Fruit fly (Drosophila melanogaster): Measurements from ENCODE around the gene Jon99Cii.

The Jon99Cii gene

DNA sequence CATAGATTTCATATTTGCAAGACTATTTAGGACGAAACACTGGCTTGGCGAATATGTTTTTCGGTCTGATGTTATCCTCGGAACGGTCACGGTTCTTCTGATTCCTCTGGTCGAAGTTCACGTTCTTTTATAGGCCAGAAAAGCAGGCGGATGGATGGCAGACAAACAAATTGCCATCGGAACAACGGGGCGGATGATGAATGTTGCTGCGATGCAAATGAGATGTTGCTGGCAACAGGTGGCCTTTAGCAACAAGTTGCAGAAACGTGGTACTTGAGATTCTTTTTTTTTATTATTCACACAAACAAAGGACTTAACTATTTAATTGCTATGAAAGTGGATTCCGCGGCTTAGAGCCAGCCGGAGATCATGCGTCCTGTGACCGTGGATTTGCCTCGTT, 10.2 kb downstream of the Jon99Cii start, which contains the start of gene Capa:
Gene Capa (minus strand): TSS at position 101 of the 400 bp plus-strand sequence.
- TF ChIP-seq CG11504 (tag; optimal IDR thresholded peaks at IDR 0.05) (peak; percentile 80), aop (GFP tag; IDR thresholded peaks at IDR 0.05) (no peak)

dm6 chr3R:29907601-29908175, 16.7 kb downstream of the Jon99Cii start, which contains the start of gene CG31036:
Gene CG31036 (plus strand): TSS chr3R:29908107.
- TF ChIP-seq CG11504 (tag; optimal IDR thresholded peaks at IDR 0.05) (peak; percentile 48), CG13287 (GFP tag; IDR thresholded peaks at IDR 0.05; ENCODE audit: partially characterized antibody) (peak; percentile 35; the same call in 1 of the 2 replicates), D19B (GFP tag; optimal IDR thresholded peaks at IDR 0.05) (peak; percentile 64), pzg (GFP tag; optimal IDR thresholded peaks at IDR 0.05) (peak; percentile 20), CG18011 (GFP tag; optimal IDR thresholded peaks at IDR 0.05) (peak; percentile 96), chinmo (GFP tag; IDR thresholded peaks at IDR 0.05; ENCODE audit: partially characterized antibody) (0 out of 4 replicates have a peak, but pooled peaks have one; percentile 53), ro (GFP tag; IDR thresholded peaks at IDR 0.05) (no peak), B-H1 (GFP tag; IDR thresholded peaks at IDR 0.05) (no peak), D (optimal IDR thresholded peaks at IDR 0.05) (no peak), D (GFP tag; optimal IDR thresholded peaks at IDR 0.05) (no peak), ewg (GFP tag; optimal IDR thresholded peaks at IDR 0.05) (peak; percentile 20), CTCF (GFP tag; optimal IDR thresholded peaks at IDR 0.05) (peak; percentile 79), Dp (GFP tag; optimal IDR thresholded peaks at IDR 0.05) (peak; percentile 35), scrt (GFP tag; optimal IDR thresholded peaks at IDR 0.05) (peak; percentile 53), Myb (GFP tag; optimal IDR thresholded peaks at IDR 0.05) (peak; percentile 40), E2f2 (GFP tag; IDR thresholded peaks at IDR 0.05) (peak; percentile 48), Rfx (GFP tag; IDR thresholded peaks at IDR 0.05) (peak; percentile 67; the same call in 1 of the 2 replicates), CG7963 (GFP tag; IDR thresholded peaks at IDR 0.05; ENCODE audit: partially characterized antibody) (no peak)

- no peak for TF ChIP-seq salm (tag; optimal IDR thresholded peaks at IDR 0.05)
- no peak for TF ChIP-seq cwo (GFP tag; optimal IDR thresholded peaks at IDR 0.05)
- TF ChIP-seq CG42726 (GFP tag; IDR thresholded peaks at IDR 0.05; ENCODE audit: partially characterized antibody), result no peak
- no peak for TF ChIP-seq Hr3 (GFP tag; optimal IDR thresholded peaks at IDR 0.05)
- peak; percentile 41 for TF ChIP-seq Med (GFP tag)
- peak; percentile 29 for TF ChIP-seq CG12769 (tag; optimal IDR thresholded peaks at IDR 0.05)
- TF ChIP-seq CG3838 (GFP tag; optimal IDR thresholded peaks at IDR 0.05), result no peak
- peak; percentile 3 for TF ChIP-seq abd-A (tag; optimal IDR thresholded peaks at IDR 0.05)
- TF ChIP-seq CG13424 (tag; optimal IDR thresholded peaks at IDR 0.05), result no peak
- TF ChIP-seq CG13894 (tag; optimal IDR thresholded peaks at IDR 0.05), result peak; percentile 64
- no peak for TF ChIP-seq tx (GFP tag; optimal IDR thresholded peaks at IDR 0.05)
- TF ChIP-seq sd (tag; optimal IDR thresholded peaks at IDR 0.05), result peak; percentile 25
- TF ChIP-seq her (GFP tag; optimal IDR thresholded peaks at IDR 0.05), result no peak
- TF ChIP-seq CG4617 (GFP tag; optimal IDR thresholded peaks at IDR 0.05; ENCODE audit: borderline replicate concordance), result no peak
- TF ChIP-seq CG2120 (GFP tag; optimal IDR thresholded peaks at IDR 0.05), result no peak
- no peak for TF ChIP-seq zen2 (GFP tag; IDR thresholded peaks at IDR 0.05; ENCODE audit: partially characterized antibody)
- TF ChIP-seq CG7839 (tag; optimal IDR thresholded peaks at IDR 0.05), result no peak
These were observed 19.3 kb downstream of the Jon99Cii start, which contains the start of gene CG15515 for dm6 chr3R:29905164-29905563. Gene CG15515 (plus strand): TSS chr3R:29905464.
